Worm (Caenorhabditis elegans) whole organism, L4 larva: ENCODE measurements around the gene nspa-9.

Source experiments
- F37D6.2 ChIP-seq: sonication (generic microtip); optimal IDR thresholded peaks from 2 replicates; lab custom pipeline; 2016; ENCODE audit warnings: mild to moderate bottlenecking, missing genetic modification characterization, missing compliant biosample characterization
- F49E8.2 ChIP-seq: sonication (generic microtip); optimal IDR thresholded peaks from 2 replicates; lab custom pipeline; 2016; ENCODE audit warnings: missing compliant biosample characterization, mild to moderate bottlenecking, missing genetic modification characterization, borderline replicate concordance
- T20F7.1 ChIP-seq: fragments of 200-800 bp; sonication (Bioruptor generic); optimal IDR thresholded peaks from 2 replicates; lab custom pipeline; 2018; ENCODE audit warnings: mild to moderate bottlenecking, missing genetic modification characterization, missing compliant biosample characterization
- T26A8.4 ChIP-seq: fragments of 200-800 bp; sonication (Bioruptor generic); IDR thresholded peaks from 2 replicates; pipeline ENCODE4 v1.3.6; 2022; ENCODE audit warnings: missing genetic modification characterization, missing compliant biosample characterization
- aha-1 ChIP-seq: fragments of 150-350 bp; peaks from one replicate; lab custom pipeline; 2014; ENCODE audit warnings: missing biosample characterization, missing genetic modification characterization
- ceh-28 ChIP-seq: fragments of 150-350 bp; optimal IDR thresholded peaks from 2 replicates; lab custom pipeline; 2014; ENCODE audit warnings: missing biosample characterization, missing genetic modification reagents, missing genetic modification characterization
- dmd-6 ChIP-seq: fragments of 200-800 bp; sonication (Bioruptor generic); IDR thresholded peaks from 2 replicates; pipeline ENCODE4 v1.3.6; 2022; ENCODE audit warnings: missing genetic modification reagents, missing genetic modification characterization, missing compliant biosample characterization
- dmd-9 ChIP-seq: fragments of 200-800 bp; sonication (Bioruptor generic); IDR thresholded peaks from 2 replicates; pipeline ENCODE4 v1.3.6; 2022; ENCODE audit warnings: missing genetic modification reagents, missing genetic modification characterization, missing compliant biosample characterization
- dpl-1 ChIP-seq: fragments of 150-350 bp; optimal IDR thresholded peaks from 2 replicates; lab custom pipeline; 2014; ENCODE audit warnings: missing biosample characterization, missing genetic modification reagents, missing genetic modification characterization
- gei-8 ChIP-seq: fragments of 200-800 bp; sonication (Bioruptor generic); optimal IDR thresholded peaks from 2 replicates; lab custom pipeline; 2018; ENCODE audit warnings: mild to moderate bottlenecking, missing genetic modification characterization, missing compliant biosample characterization
- jun-1 ChIP-seq: fragments of 150-350 bp; optimal IDR thresholded peaks from 2 replicates; lab custom pipeline; 2014; ENCODE audit warnings: missing biosample characterization, missing genetic modification reagents, missing genetic modification characterization
- lin-1 ChIP-seq: fragments of 200-800 bp; sonication (Bioruptor generic); IDR thresholded peaks from 2 replicates; pipeline ENCODE4 v1.3.6; 2022; ENCODE audit warnings: missing genetic modification reagents, missing genetic modification characterization, missing compliant biosample characterization
- lin-13 ChIP-seq: fragments of 150-350 bp; optimal IDR thresholded peaks from 2 replicates; lab custom pipeline; 2014; ENCODE audit warnings: missing biosample characterization, missing genetic modification reagents, missing genetic modification characterization
- lin-29 ChIP-seq: fragments of 200-800 bp; sonication (Bioruptor generic); IDR thresholded peaks from 2 replicates; pipeline ENCODE4 v1.3.6; 2022; ENCODE audit warnings: missing genetic modification reagents, missing genetic modification characterization, missing compliant biosample characterization
- lin-39 ChIP-seq: fragments of 150-350 bp; optimal IDR thresholded peaks from 2 replicates; lab custom pipeline; 2014; ENCODE audit warnings: missing biosample characterization, missing genetic modification reagents, missing genetic modification characterization
- lir-3 ChIP-seq: sonication (generic microtip); optimal IDR thresholded peaks from 2 replicates; lab custom pipeline; 2016; ENCODE audit warnings: mild to moderate bottlenecking, missing genetic modification characterization, missing compliant biosample characterization
- mdl-1 ChIP-seq, 2 experiments: fragments of 150-350 bp in 1 of 2; sonication (generic microtip) in 1 of 2; optimal IDR thresholded peaks; 2 replicates each; lab custom pipeline; 2014 to 2017; ENCODE audit warnings: missing biosample characterization in 2 of 2, missing genetic modification characterization in 2 of 2
- mep-1 ChIP-seq: fragments of 150-350 bp; sonication (generic microtip); optimal IDR thresholded peaks from 3 replicates; lab custom pipeline; 2014; ENCODE audit warnings: missing biosample characterization, missing genetic modification characterization
- nhr-10 ChIP-seq: fragments of 150-350 bp; optimal IDR thresholded peaks from 2 replicates; lab custom pipeline; 2014; ENCODE audit warnings: missing biosample characterization, missing genetic modification characterization
- nhr-102 ChIP-seq: sonication (generic microtip); optimal IDR thresholded peaks from 2 replicates; lab custom pipeline; 2016; ENCODE audit warnings: mild to moderate bottlenecking, missing genetic modification characterization, moderate library complexity, missing compliant biosample characterization
- nhr-111 ChIP-seq: fragments of 200-800 bp; sonication (Bioruptor generic); optimal IDR thresholded peaks from 2 replicates; lab custom pipeline; 2018; ENCODE audit warnings: mild to moderate bottlenecking, missing genetic modification characterization, missing compliant biosample characterization
- nhr-41 ChIP-seq: fragments of 200-800 bp; sonication (Bioruptor generic); IDR thresholded peaks from 2 replicates; pipeline ENCODE4 v1.3.6; 2022; ENCODE audit warnings: missing genetic modification reagents, missing genetic modification characterization, missing compliant biosample characterization
- nhr-6 ChIP-seq: fragments of 150-350 bp; optimal IDR thresholded peaks from 2 replicates; lab custom pipeline; 2014; ENCODE audit warnings: missing biosample characterization, missing genetic modification characterization
- nhr-76 ChIP-seq: fragments of 150-350 bp; optimal IDR thresholded peaks from 2 replicates; lab custom pipeline; 2014; ENCODE audit warnings: missing biosample characterization, missing genetic modification characterization
- nhr-77 ChIP-seq: fragments of 150-350 bp; optimal IDR thresholded peaks from 2 replicates; lab custom pipeline; 2014; ENCODE audit warnings: missing biosample characterization, missing genetic modification characterization
- pha-4 ChIP-seq, 2 experiments: fragments of 150-350 bp in 1 of 2; fragments of 200-800 bp in 1 of 2; sonication (Bioruptor generic) in 1 of 2; IDR thresholded peaks in 1 of 2; optimal IDR thresholded peaks in 1 of 2; 2 replicates each; pipeline versions ENCODE4 v1.3.6 to Lab custom; 2014 to 2022; ENCODE audit warnings: missing genetic modification characterization in 2 of 2, missing genetic modification reagents in 2 of 2, missing biosample characterization in 1 of 2, missing compliant biosample characterization in 1 of 2
- sdz-12 ChIP-seq: fragments of 200-800 bp; sonication (Bioruptor generic); optimal IDR thresholded peaks from 2 replicates; lab custom pipeline; 2018; ENCODE audit warnings: mild to moderate bottlenecking, missing genetic modification characterization, missing compliant biosample characterization
- set-16 ChIP-seq: fragments of 200-800 bp; sonication (Bioruptor generic); IDR thresholded peaks from 2 replicates; pipeline ENCODE4 v1.3.6; 2022; ENCODE audit warnings: missing genetic modification reagents, missing genetic modification characterization, missing compliant biosample characterization
- tra-1 ChIP-seq: fragments of 200-800 bp; sonication (Bioruptor generic); IDR thresholded peaks from 2 replicates; pipeline ENCODE4 v1.3.6; 2022; ENCODE audit warnings: missing genetic modification reagents, missing genetic modification characterization, missing compliant biosample characterization
- unc-130 ChIP-seq: sonication (generic microtip); optimal IDR thresholded peaks from 2 replicates; lab custom pipeline; 2016; ENCODE audit warnings: missing genetic modification reagents, missing genetic modification characterization, missing compliant biosample characterization
- unc-62 ChIP-seq, 3 experiments: fragments of 150-350 bp in 1 of 3; sonication (generic microtip); optimal IDR thresholded peaks in 2 of 3; peaks in 1 of 3; 1 replicate in 1 of 3; 2 replicates in 2 of 3; lab custom pipeline; 2014 to 2017; ENCODE audit warnings: missing biosample characterization in 3 of 3, missing genetic modification characterization in 3 of 3, missing genetic modification reagents in 3 of 3, missing genotype in 1 of 3
- vab-7 ChIP-seq: fragments of 200-800 bp; sonication (Bioruptor generic); IDR thresholded peaks from 2 replicates; pipeline ENCODE4 v1.3.6; 2022; ENCODE audit warnings: missing genetic modification reagents, missing genetic modification characterization, missing compliant biosample characterization
- zfp-2 ChIP-seq: sonication (generic microtip); optimal IDR thresholded peaks from 2 replicates; lab custom pipeline; 2016; ENCODE audit warnings: mild to moderate bottlenecking, missing genetic modification characterization, missing compliant biosample characterization

The nspa-9 gene

DNA sequence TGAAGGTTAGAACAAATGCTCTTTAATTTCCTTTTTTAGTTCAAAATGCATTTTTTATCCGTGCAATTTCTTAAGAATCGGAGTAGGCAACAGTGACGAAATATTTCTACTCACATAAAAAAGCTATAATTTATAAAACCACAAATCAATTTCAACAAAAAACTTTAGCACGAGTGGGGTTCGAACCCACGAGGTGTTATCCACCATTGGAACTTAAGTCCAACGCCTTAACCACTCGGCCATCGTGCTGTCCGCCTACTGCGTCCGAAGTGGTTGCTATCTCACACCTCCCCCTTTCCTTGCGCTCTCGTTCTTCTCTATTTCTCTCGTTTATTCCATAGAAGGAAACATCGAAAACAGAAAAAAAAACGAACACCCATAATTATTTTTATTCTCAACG, 18.8 kb downstream of the nspa-9 start (continued):
- no peak for TF ChIP-seq nhr-77 (tag; lab: Kevin White, UChicago)
- peak; percentile 82 for TF ChIP-seq lin-29 (GFP tag; lab: Robert Waterston, UW)
- peak; percentile 77 for TF ChIP-seq dmd-6 (GFP tag; lab: Robert Waterston, UW)
- no peak for TF ChIP-seq F49E8.2
- TF ChIP-seq tra-1 (GFP tag; lab: Robert Waterston, UW), result peak; percentile 92
- peak; percentile 68 for TF ChIP-seq lir-3
- TF ChIP-seq nhr-76 (tag; lab: Kevin White, UChicago), result no peak
- peak; percentile 95 for TF ChIP-seq vab-7 (GFP tag; lab: Robert Waterston, UW)
- TF ChIP-seq nhr-10, result no peak
- TF ChIP-seq jun-1, result no peak
- TF ChIP-seq lin-39, result no peak
- no peak for TF ChIP-seq ceh-28

DNA sequence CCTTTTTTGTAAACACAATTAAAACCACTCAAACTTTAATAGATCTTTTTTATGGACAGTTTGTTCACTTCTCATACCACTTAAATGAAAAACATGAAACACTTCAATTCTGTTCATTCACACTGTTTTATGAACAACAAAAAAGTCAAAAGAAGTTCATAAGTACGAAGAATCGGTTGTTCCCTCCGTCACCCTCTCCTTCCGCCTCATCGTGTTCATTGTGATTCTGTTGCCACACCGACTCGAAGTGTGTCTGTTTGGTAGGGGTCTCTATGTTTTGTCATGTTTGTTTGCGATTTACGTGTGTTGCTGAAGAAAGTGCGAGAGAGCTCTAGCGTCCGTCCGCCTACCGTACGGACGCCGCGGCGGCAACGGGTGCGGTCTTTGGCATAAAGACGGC, 20.0 kb downstream of the nspa-9 start, which contains the start of gene lact-7:
lact-7 (plus strand) TSS at position 301 of the 400 bp plus-strand sequence.
- TF ChIP-seq set-16 (GFP tag; lab: Robert Waterston, UW) (peak; percentile 32; the same call in 1 of the 2 replicates), nhr-41 (GFP tag; lab: Robert Waterston, UW) (no peak)
- TF ChIP-seq, all 104 proteins: peak for 1

DNA sequence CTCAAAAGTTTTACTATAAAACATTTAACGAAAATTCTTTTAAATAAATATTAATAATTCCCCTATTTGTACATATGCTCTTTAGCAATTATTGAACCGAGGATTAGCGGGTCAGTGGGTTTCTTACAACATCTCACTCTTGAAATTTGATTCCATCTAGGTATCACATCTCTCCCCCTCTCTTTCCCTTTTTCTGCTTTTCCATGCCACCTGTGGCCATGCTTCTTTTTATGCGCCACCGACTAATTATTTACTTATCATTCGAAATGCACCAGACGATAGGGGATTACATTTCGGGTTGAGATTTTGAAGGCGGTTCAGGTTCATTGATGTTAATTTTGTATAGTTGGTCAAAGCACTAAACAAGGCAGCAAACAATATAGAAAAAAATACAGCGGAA, 27.0 kb downstream of the nspa-9 start:
- no peak for TF ChIP-seq mep-1 (tag; lab: Kevin White, UChicago)
- TF ChIP-seq T26A8.4 (GFP tag; lab: Robert Waterston, UW), result no peak
- TF ChIP-seq ceh-28, result no peak
- TF ChIP-seq aha-1 (tag; lab: Kevin White, UChicago), result peak; percentile 55
- TF ChIP-seq mdl-1 (tag; optimal IDR thresholded peaks at IDR 0.05; lab: Kevin White, UChicago), result no peak
- TF ChIP-seq dpl-1 (GFP tag; lab: Kevin White, UChicago), result no peak
- no peak for TF ChIP-seq lin-13 (GFP tag; lab: Kevin White, UChicago)
- TF ChIP-seq sdz-12, result no peak
- TF ChIP-seq gei-8 (GFP tag; lab: Kevin White, UChicago), result no peak
- TF ChIP-seq, all 104 proteins: peak for 1

DNA sequence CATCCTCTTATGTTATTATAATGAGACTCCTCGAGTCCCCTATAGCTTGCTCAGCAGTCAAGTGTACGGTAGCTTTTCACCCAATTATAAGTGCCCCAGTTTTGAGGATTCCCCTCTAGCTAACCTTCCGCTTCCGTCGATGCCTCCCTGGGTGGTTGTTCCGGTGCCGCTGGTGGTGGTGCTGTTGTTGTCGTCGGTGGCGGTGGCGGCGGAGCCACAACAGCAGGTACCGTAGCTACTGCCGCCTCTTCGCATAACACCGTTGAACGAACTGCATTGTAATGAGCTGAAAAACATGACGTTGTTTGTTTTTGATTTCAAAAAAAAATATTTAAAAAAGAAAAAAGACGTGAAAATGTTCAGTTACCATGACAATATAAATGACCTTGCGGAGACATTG, 27.6 kb downstream of the nspa-9 start:
- TF ChIP-seq nhr-6 (no peak), F37D6.2 (no peak), dmd-9 (GFP tag; lab: Robert Waterston, UW) (no peak), pha-4 (GFP tag; IDR thresholded peaks at IDR 0.05; lab: Robert Waterston, UW) (no peak), pha-4 (tag; optimal IDR thresholded peaks at IDR 0.05; lab: Kevin White, UChicago) (no peak), nhr-102 (tag; lab: Kevin White, UChicago) (no peak), T20F7.1 (no peak), zfp-2 (tag; lab: Kevin White, UChicago) (no peak), lin-1 (GFP tag; lab: Robert Waterston, UW) (no peak), nhr-111 (GFP tag; lab: Kevin White, UChicago) (no peak), set-16 (GFP tag; lab: Robert Waterston, UW) (peak; percentile 69; the same call in 1 of the 2 replicates), unc-62 (GFP tag; optimal IDR thresholded peaks at IDR 0.05 in 1 of 2; lab: Kevin White, UChicago) (peak in 1 of 2 experiments; percentile 52), unc-62 (tag; optimal IDR thresholded peaks at IDR 0.05; lab: Kevin White, UChicago) (no peak)

DNA sequence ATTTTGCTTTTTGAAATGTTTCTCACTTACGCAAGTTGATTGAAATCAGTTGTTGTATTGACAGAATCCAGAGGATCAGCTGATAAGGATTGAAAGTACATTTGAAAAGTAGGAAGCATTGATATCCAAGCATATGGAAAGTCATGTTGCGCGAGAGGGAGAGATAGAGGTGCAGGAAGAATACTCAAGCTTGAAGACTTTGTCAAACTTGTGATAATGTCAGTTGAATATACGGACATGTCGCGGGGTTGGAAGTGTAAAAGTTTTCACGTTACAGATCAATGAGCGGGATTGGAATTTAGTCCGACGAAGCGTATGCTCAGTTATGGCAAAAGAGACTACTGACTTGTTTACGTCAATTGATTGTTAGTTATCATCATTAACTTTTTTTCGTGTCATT, 30.4 kb downstream of the nspa-9 start, which contains the start of gene ttx-3:
ttx-3 (minus strand) TSS at position 101 of the 400 bp plus-strand sequence.
- no peak for TF ChIP-seq unc-130 (GFP tag; lab: Kevin White, UChicago)
- TF ChIP-seq unc-62 (GFP tag; optimal IDR thresholded peaks at IDR 0.05 in 1 of 2; lab: Kevin White, UChicago), result no peak
- no peak for TF ChIP-seq unc-62 (tag; optimal IDR thresholded peaks at IDR 0.05; lab: Kevin White, UChicago)
- TF ChIP-seq nhr-76 (tag; lab: Kevin White, UChicago), result no peak
- TF ChIP-seq nhr-6, result no peak
- TF ChIP-seq, all 104 proteins: peak for 0
